Fruit fly (Drosophila melanogaster): ENCODE data around the gene CG4496.

CG4496 gene

DNA sequence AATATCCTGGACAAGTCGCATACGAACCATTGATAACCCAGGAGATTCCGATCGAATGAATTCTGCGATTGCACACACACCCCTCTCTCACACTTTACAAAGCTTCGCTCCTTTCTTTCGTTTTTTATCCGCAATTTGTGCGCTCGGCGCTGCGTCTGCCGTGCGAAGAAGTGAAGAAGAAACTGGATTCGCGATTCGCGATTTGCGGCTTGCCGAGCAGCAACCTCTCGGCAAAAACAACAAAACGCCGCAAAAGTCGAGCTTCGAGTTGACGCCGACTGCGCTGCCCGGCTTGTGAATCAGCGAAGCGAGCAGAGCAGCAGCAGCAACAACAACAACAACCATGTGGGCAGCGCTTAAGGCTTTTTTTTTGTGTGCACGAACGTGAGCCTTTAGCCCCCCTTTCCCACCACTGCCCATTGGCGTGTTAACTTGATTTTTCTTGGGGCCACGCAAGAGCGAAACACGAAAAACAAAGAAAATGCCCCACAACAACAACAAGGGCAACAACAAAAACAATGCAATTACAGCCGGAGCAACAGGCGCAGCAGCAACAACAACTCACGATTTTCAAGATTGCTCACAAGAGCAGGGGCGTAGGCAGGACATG lies 1.8 kb downstream of the CG4496 start (continued):
- TF ChIP-seq wdn (GFP tag; IDR thresholded peaks at IDR 0.05) (no peak), ken (GFP tag; IDR thresholded peaks at IDR 0.05) (no peak), CG33213 (GFP tag; optimal IDR thresholded peaks at IDR 0.05) (no peak), CG6854 (GFP tag; optimal IDR thresholded peaks at IDR 0.05) (no peak), tgo (GFP tag; IDR thresholded peaks at IDR 0.05) (no peak), nom (GFP tag; optimal IDR thresholded peaks at IDR 0.05) (no peak), Ada2b (GFP tag; IDR thresholded peaks at IDR 0.05) (no peak), shn (GFP tag; optimal IDR thresholded peaks at IDR 0.05) (no peak), Dref (GFP tag; IDR thresholded peaks at IDR 0.05) (no peak), ap (GFP tag; IDR thresholded peaks at IDR 0.05) (no peak), cg (GFP tag; optimal IDR thresholded peaks at IDR 0.05) (no peak), eyg (GFP tag; optimal IDR thresholded peaks at IDR 0.05) (no peak), phol (tag; optimal IDR thresholded peaks at IDR 0.05) (no peak), Dip2 (GFP tag; IDR thresholded peaks at IDR 0.05) (no peak), CkIIα-i1 (GFP tag; IDR thresholded peaks at IDR 0.05) (no peak), vnd (GFP tag; IDR thresholded peaks at IDR 0.05; ENCODE audit: partially characterized antibody) (no peak), Dfd (GFP tag; optimal IDR thresholded peaks at IDR 0.05) (no peak), eve (GFP tag; optimal IDR thresholded peaks at IDR 0.05) (peak in 1 of 2 experiments; percentile 51), sd (tag; optimal IDR thresholded peaks at IDR 0.05) (no peak), CG10267 (tag; optimal IDR thresholded peaks at IDR 0.05) (no peak), esg (GFP tag; conservative IDR thresholded peaks at IDR 0.05) (no peak), Rx (GFP tag; IDR thresholded peaks at IDR 0.05) (no peak), zen (tag; optimal IDR thresholded peaks at IDR 0.05) (no peak), Lpt (GFP tag; optimal IDR thresholded peaks at IDR 0.05) (no peak), hkb (optimal IDR thresholded peaks at IDR 0.05) (peak; percentile 15), hkb (GFP tag; IDR thresholded peaks at IDR 0.05) (no peak)

DNA sequence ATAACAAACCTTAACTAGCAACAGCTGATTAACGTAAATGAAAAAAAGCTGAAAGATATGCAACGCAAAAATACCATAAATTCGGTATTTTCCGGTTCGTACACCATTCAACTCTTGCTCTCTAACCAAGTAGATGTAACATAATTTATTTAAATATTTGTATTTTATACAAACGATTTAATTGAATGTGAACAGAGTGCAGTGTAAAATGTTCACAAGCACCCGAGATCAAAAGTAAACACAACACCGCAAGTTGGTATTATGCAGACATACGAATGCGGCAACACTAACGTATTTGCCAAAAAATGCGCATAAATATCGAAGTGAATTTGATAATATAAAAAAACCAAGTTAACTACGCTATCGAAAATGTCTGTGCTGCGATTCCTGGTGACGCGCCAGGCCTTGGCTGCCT lies 7.8 kb downstream of the CG4496 start, which contains the start of gene MICU1:
Gene MICU1 (plus strand): TSS at position 257 of the 415 bp plus-strand sequence.
- TF ChIP-seq YL-1 (GFP tag; optimal IDR thresholded peaks at IDR 0.05) (peak; percentile 76), CG14710 (tag; optimal IDR thresholded peaks at IDR 0.05) (peak; percentile 80), CG4424 (GFP tag; optimal IDR thresholded peaks at IDR 0.05) (no peak), CG15073 (GFP tag; optimal IDR thresholded peaks at IDR 0.05) (no peak), CG7987 (GFP tag; optimal IDR thresholded peaks at IDR 0.05) (peak; percentile 14), Sin3A (optimal IDR thresholded peaks at IDR 0.05) (no peak), CG17361 (GFP tag; IDR thresholded peaks at IDR 0.05) (peak; percentile 51; the same call in 1 of the 3 replicates), Bgb (GFP tag; IDR thresholded peaks at IDR 0.05; ENCODE audit: partially characterized antibody) (no peak), pzg (GFP tag; optimal IDR thresholded peaks at IDR 0.05) (peak; percentile 62), CG4617 (GFP tag; optimal IDR thresholded peaks at IDR 0.05; ENCODE audit: borderline replicate concordance) (peak; percentile 74), E2f2 (GFP tag; IDR thresholded peaks at IDR 0.05) (peak; percentile 17; the same call in 1 of the 2 replicates), TFAM (GFP tag; optimal IDR thresholded peaks at IDR 0.05) (no peak), lmd (GFP tag; IDR thresholded peaks at IDR 0.05) (no peak), CG3281 (GFP tag; optimal IDR thresholded peaks at IDR 0.05) (peak; percentile 19), Hsf (GFP tag; optimal IDR thresholded peaks at IDR 0.05) (peak; percentile 15), CG12104 (GFP tag; optimal IDR thresholded peaks at IDR 0.05) (no peak), nmo (GFP tag; optimal IDR thresholded peaks at IDR 0.05) (peak; percentile 52), Dp (GFP tag; optimal IDR thresholded peaks at IDR 0.05) (peak; percentile 21), sens (GFP tag) (peak; percentile 72), danr (GFP tag; IDR thresholded peaks at IDR 0.05) (no peak), Ets65A (GFP tag) (peak; percentile 93), CG9727 (GFP tag; optimal IDR thresholded peaks at IDR 0.05) (peak; percentile 18), CG17829 (tag; optimal IDR thresholded peaks at IDR 0.05) (peak; percentile 19), CG17612 (GFP tag; IDR thresholded peaks at IDR 0.05) (no peak), scrt (GFP tag; optimal IDR thresholded peaks at IDR 0.05) (peak; percentile 30), sqz (GFP tag; optimal IDR thresholded peaks at IDR 0.05) (peak; percentile 43), Xrp1 (GFP tag; IDR thresholded peaks at IDR 0.05) (no peak)

Measured in whole organism, embryonic.